Worm (Caenorhabditis elegans): ENCODE measurements around the gene miga-1.

DNA sequence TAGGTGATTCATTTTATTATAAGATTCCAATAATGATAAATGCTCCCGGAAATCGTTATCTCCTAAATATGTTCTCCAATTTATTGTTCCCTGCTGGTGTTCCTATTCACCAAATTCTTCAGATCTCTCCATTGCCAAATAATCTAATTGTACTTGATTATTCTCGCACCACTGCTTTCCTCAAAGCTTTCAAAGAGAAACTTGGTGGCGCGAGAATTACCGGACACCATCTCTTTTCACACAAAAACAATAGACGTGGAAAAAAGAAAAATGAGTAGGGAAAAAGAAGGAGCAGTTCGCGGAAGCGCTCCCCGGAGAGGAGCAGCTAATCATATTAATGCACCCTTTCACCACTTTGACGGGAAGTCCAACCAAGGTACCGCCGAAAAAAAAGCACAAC lies 20.7 kb upstream of the miga-1 start:
- TF ChIP-seq elt-3 (tag; optimal IDR thresholded peaks at IDR 0.05) (no peak), nhr-237 (tag; optimal IDR thresholded peaks at IDR 0.05) (no peak), unc-62 (GFP tag; optimal IDR thresholded peaks at IDR 0.05) (no peak), nhr-12 (tag; optimal IDR thresholded peaks at IDR 0.05) (no peak), sptf-1 (tag; optimal IDR thresholded peaks at IDR 0.05) (no peak), snpc-4 (tag; optimal IDR thresholded peaks at IDR 0.05) (no peak), ztf-11 (tag; optimal IDR thresholded peaks at IDR 0.05) (no peak), mab-5 (tag; optimal IDR thresholded peaks at IDR 0.05) (no peak), nhr-28 (tag; optimal IDR thresholded peaks at IDR 0.05) (no peak)

Measured in whole organism, mixed stage, embryonic.